Fruit fly (Drosophila melanogaster) whole organism, adult: ENCODE data around the gene Vm26Ac.

Experiments used
- CG11617 ChIP-seq: fragments of 200-800 bp; sonication (Bioruptor generic); optimal IDR thresholded peaks from 2 replicates; lab custom pipeline; 2017; ENCODE audit warnings: mild to moderate bottlenecking, missing biosample characterization, missing genetic modification reagents, missing genetic modification characterization
- CG12768 ChIP-seq: fragments of 200-800 bp; sonication (Bioruptor generic); optimal IDR thresholded peaks from 2 replicates; lab custom pipeline; 2017; ENCODE audit warnings: missing biosample characterization, missing genetic modification characterization, mild to moderate bottlenecking, moderate library complexity, missing genetic modification reagents
- CG14711 ChIP-seq: fragments of 200-800 bp; sonication (Bioruptor generic); optimal IDR thresholded peaks from 2 replicates; lab custom pipeline; 2018; ENCODE audit warnings: missing biosample characterization, mild to moderate bottlenecking, missing genetic modification characterization, moderate library complexity
- CG1620 ChIP-seq: fragments of 200-800 bp; sonication (Bioruptor generic); optimal IDR thresholded peaks from 2 replicates; lab custom pipeline; 2016; ENCODE audit warnings: missing biosample characterization, missing genetic modification characterization
- CG33017 ChIP-seq: fragments of 200-800 bp; sonication (Bioruptor generic); optimal IDR thresholded peaks from 2 replicates; lab custom pipeline; 2018; ENCODE audit warnings: missing biosample characterization, mild to moderate bottlenecking, missing genetic modification characterization, moderate library complexity
- CG5204 ChIP-seq: fragments of 200-800 bp; sonication (Bioruptor generic); optimal IDR thresholded peaks from 2 replicates; lab custom pipeline; 2016; ENCODE audit warnings: missing biosample characterization, missing genetic modification characterization
- CG7045 ChIP-seq: fragments of 200-800 bp; sonication (Bioruptor generic); optimal IDR thresholded peaks from 2 replicates; lab custom pipeline; 2017; ENCODE audit warnings: missing biosample characterization, mild to moderate bottlenecking, missing genetic modification characterization
- CG7101 ChIP-seq: fragments of 200-800 bp; sonication (Bioruptor generic); optimal IDR thresholded peaks from 2 replicates; lab custom pipeline; 2018; ENCODE audit warnings: missing biosample characterization, mild to moderate bottlenecking, missing genetic modification characterization, moderate library complexity
- Clk ChIP-seq: fragments of 200-800 bp; sonication (Bioruptor generic); optimal IDR thresholded peaks from 2 replicates; lab custom pipeline; 2017; ENCODE audit warnings: missing biosample characterization, missing genetic modification characterization
- Crg-1 ChIP-seq: fragments of 200-800 bp; sonication (Bioruptor generic); optimal IDR thresholded peaks from 2 replicates; lab custom pipeline; 2016; ENCODE audit warnings: missing biosample characterization, missing genetic modification characterization
- Hr96 ChIP-seq: fragments of 200-800 bp; sonication (Bioruptor generic); optimal IDR thresholded peaks from 2 replicates; lab custom pipeline; 2016; ENCODE audit warnings: missing biosample characterization, missing genetic modification characterization
- Mnt ChIP-seq: fragments of 200-800 bp; sonication (Bioruptor generic); optimal IDR thresholded peaks from 2 replicates; lab custom pipeline; 2016; ENCODE audit warnings: missing biosample characterization, mild to moderate bottlenecking, missing genetic modification characterization
- bab1 ChIP-seq: fragments of 200-800 bp; sonication (Bioruptor generic); optimal IDR thresholded peaks from 3 replicates; lab custom pipeline; 2019; ENCODE audit warnings: missing biosample characterization, mild to moderate bottlenecking, missing genetic modification characterization, moderate library complexity
- cic ChIP-seq: fragments of 200-800 bp; sonication (Bioruptor generic); optimal IDR thresholded peaks from 2 replicates; lab custom pipeline; 2017; ENCODE audit warnings: missing biosample characterization, mild to moderate bottlenecking, missing genetic modification characterization, moderate library complexity
- cnc ChIP-seq, 2 experiments: fragments of >200 bp; optimal IDR thresholded peaks; 2 replicates each; lab custom pipeline; 2017
- kay ChIP-seq: fragments of 200-800 bp; sonication (Bioruptor generic); peaks from one replicate; lab custom pipeline; 2016; ENCODE audit warnings: missing biosample characterization, missing genetic modification characterization, borderline replicate concordance
- ovo ChIP-seq: fragments of 200-800 bp; sonication (Bioruptor generic); optimal IDR thresholded peaks from 2 replicates; lab custom pipeline; 2016; ENCODE audit warnings: missing biosample characterization, missing genetic modification characterization
- pad ChIP-seq: fragments of 200-800 bp; sonication (Bioruptor generic); optimal IDR thresholded peaks from 3 replicates; lab custom pipeline; 2017; ENCODE audit warnings: missing biosample characterization, missing genetic modification characterization, mild to moderate bottlenecking, moderate library complexity, missing genetic modification reagents
- tj ChIP-seq: fragments of 200-800 bp; sonication (Bioruptor generic); optimal IDR thresholded peaks from 3 replicates; lab custom pipeline; 2017; ENCODE audit warnings: missing biosample characterization, mild to moderate bottlenecking, missing genetic modification characterization, moderate library complexity
- toe ChIP-seq: fragments of 200-800 bp; sonication (Bioruptor generic); optimal IDR thresholded peaks from 2 replicates; lab custom pipeline; 2016; ENCODE audit warnings: missing biosample characterization, missing genetic modification characterization

Gene Vm26Ac

DNA sequence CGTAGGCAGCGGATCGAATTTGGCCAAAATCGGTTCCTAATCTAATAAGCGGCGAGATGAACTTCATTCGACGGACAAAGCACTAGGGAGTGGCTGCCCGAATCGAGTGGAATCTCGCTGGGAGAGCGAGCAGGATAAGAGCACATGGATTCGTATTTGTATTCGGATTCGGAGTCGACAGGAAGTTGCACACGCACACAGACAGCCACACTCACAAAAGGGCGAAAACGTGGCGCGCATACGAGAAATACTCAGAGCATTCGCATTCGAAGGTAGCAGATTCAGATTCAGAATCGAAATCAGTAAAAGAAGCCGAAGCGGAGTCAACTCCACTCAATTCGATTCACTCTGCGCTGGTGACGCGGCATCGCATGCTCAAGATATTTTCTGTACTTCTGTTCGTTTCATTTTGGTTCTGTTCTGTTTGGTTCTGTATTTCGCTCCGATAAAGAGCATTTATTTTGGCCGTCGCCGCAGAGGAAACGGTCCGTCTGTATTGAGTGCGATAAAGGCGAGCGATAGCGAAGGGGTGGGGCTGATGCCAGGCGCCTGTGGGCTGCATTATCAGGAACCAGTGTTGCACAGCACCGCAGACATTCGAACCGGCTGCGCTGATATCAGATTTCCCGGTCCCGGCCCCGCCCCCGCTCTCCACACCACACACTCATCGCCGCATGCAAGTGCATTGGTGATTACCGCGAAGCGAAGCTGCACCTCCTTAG is 20.1 kb upstream of the Vm26Ac start:
- TF ChIP-seq CG14711: no peak
- TF ChIP-seq Crg-1 (GFP tag; lab: Kevin White, UChicago): peak; percentile 34
- no peak for TF ChIP-seq CG1620
- peak; percentile 58 for TF ChIP-seq Mnt (GFP tag; lab: Kevin White, UChicago)
- TF ChIP-seq pad: peak; percentile 30
- TF ChIP-seq CG7045 (GFP tag; lab: Kevin White, UChicago): no peak
- no peak for TF ChIP-seq ovo (GFP tag; lab: Kevin White, UChicago)
- TF ChIP-seq cnc (optimal IDR thresholded peaks at IDR 0.05; lab: Kevin White, UChicago): no peak
- no peak for TF ChIP-seq Hr96 (GFP tag; lab: Kevin White, UChicago)
- TF ChIP-seq CG12768 (GFP tag; lab: Kevin White, UChicago): peak; percentile 70
- TF ChIP-seq cic (GFP tag; lab: Kevin White, UChicago): peak; percentile 40
- no peak for TF ChIP-seq CG5204 (GFP tag; lab: Kevin White, UChicago)

DNA sequence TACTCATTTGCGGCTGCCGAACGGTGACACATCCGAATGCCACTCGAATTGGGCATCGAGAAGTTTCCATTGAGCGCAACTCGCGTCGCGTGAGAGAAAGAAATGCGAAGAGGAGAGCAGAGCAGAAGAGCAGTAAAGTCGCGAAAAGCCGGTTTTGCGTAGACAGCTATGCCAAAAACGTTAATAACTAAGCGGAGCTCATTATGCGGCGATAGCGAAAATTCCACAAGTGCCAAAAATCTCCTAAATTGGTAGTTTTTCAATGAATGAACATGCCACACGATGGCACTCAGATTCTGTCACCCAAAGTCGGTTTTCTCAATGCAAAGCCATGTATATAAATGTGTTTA is 19.3 kb upstream of the Vm26Ac start:
- TF ChIP-seq CG5204 (GFP tag; lab: Kevin White, UChicago) (no peak), kay (peak; percentile 91)

DNA sequence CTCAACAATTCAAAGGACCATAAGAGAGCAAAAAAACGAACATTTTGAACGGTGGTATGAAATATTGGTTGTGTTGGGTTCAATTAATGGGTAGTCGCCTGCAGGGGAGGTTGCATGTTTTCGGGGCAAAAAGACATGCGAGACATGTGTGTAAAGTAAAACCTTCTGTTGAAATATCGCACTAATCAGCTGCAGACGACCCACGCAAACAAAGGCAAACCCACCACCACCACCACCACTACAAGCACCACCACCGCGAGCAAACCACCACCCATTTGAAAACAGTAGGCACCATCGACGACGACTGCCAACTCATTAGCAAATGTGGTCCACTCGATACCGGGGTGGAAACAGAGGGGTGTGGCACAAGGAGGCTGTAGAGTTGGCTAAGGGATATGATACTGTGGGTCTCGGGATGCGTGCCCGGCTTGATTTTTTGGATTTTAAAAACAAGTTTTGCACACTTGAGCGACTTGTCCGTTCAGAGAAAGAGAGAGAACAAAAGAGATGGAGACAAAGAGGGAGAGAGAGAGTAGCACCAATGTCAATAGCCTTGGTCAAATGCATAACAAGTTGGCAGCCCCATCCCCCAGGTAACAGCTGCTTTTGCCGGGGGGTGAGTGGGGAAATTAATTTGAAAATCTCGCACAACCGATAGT is 18.8 kb upstream of the Vm26Ac start:
- TF ChIP-seq pad: peak; percentile 47
- peak; percentile 48 for TF ChIP-seq cic (GFP tag; lab: Kevin White, UChicago)
- peak; percentile 8 for TF ChIP-seq Crg-1 (GFP tag; lab: Kevin White, UChicago)
- peak; percentile 4 for TF ChIP-seq CG1620
- TF ChIP-seq cnc (optimal IDR thresholded peaks at IDR 0.05; lab: Kevin White, UChicago): no peak
- TF ChIP-seq ovo (GFP tag; lab: Kevin White, UChicago): no peak

DNA sequence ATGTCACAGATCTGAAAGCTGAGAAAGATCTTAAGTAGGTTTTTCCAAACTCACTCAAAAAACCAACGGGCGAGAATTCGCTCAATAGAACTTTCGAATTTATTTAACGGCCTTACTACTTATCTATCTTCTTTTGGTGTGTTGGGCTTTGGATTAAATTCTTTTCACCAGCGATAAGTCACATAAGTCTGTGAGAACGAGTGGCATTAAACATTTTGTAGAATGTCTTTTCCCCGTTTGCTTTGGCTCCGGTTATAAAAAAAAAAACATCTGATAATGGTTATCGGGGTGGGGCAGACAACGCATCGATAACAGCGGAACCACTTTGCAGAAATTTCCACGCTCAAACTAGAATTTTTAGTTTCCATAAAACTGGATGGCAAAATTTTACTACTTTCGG is 17.2 kb upstream of the Vm26Ac start:
- TF ChIP-seq CG7101 (tag; lab: Kevin White, UChicago) (no peak), bab1 (GFP tag; lab: Kevin White, UChicago) (no peak), CG7045 (GFP tag; lab: Kevin White, UChicago) (no peak), pad (no peak), toe (no peak), kay (no peak), CG33017 (tag; lab: Kevin White, UChicago) (no peak), Hr96 (GFP tag; lab: Kevin White, UChicago) (no peak), Mnt (GFP tag; lab: Kevin White, UChicago) (no peak), cnc (optimal IDR thresholded peaks at IDR 0.05; lab: Kevin White, UChicago) (no peak)

DNA sequence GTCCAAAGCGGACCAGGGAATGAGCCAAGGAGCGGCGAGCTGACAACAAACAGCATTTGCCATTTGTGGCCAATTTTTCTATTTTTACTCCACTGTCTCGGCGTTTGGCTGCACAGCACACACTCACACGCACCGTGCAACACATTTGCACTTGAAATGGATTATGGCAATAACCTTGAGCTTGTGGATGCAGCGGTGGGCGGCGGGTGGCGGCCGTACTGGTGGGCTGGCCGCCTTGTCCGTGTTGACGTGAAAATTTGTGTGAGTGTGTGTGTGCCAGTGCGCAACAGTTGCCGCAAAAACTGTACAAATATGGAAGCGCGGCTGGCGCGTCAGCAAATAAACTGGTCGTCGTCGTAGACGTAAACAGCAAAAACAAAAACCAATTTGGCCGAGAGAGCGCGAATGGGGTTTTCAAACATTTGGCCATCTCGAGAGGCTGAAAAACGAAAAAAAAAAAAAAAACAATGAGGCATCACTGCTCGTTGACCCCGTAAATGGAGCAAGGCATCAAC is 16.7 kb upstream of the Vm26Ac start:
- TF ChIP-seq tj (peak; percentile 26), CG11617 (no peak)

dm6 chr2L:5974122-5974521 is 15.7 kb upstream of the Vm26Ac start:
- TF ChIP-seq CG33017 (tag; lab: Kevin White, UChicago) (peak; percentile 17), bab1 (GFP tag; lab: Kevin White, UChicago) (no peak), CG11617 (peak; percentile 47), Clk (GFP tag; lab: Kevin White, UChicago) (peak; percentile 59), CG7101 (tag; lab: Kevin White, UChicago) (peak; percentile 70), CG5204 (GFP tag; lab: Kevin White, UChicago) (no peak), toe (peak; percentile 12), Hr96 (GFP tag; lab: Kevin White, UChicago) (no peak), Crg-1 (GFP tag; lab: Kevin White, UChicago) (peak; percentile 85), CG1620 (peak; percentile 41), cnc (optimal IDR thresholded peaks at IDR 0.05; lab: Kevin White, UChicago) (no peak), Mnt (GFP tag; lab: Kevin White, UChicago) (peak; percentile 46), pad (peak; percentile 50), CG12768 (GFP tag; lab: Kevin White, UChicago) (peak; percentile 76), cic (GFP tag; lab: Kevin White, UChicago) (peak; percentile 46), CG7045 (GFP tag; lab: Kevin White, UChicago) (peak; percentile 73), CG14711 (peak; percentile 52), kay (peak; percentile 89), tj (peak; percentile 4), ovo (GFP tag; lab: Kevin White, UChicago) (peak; percentile 79)

DNA sequence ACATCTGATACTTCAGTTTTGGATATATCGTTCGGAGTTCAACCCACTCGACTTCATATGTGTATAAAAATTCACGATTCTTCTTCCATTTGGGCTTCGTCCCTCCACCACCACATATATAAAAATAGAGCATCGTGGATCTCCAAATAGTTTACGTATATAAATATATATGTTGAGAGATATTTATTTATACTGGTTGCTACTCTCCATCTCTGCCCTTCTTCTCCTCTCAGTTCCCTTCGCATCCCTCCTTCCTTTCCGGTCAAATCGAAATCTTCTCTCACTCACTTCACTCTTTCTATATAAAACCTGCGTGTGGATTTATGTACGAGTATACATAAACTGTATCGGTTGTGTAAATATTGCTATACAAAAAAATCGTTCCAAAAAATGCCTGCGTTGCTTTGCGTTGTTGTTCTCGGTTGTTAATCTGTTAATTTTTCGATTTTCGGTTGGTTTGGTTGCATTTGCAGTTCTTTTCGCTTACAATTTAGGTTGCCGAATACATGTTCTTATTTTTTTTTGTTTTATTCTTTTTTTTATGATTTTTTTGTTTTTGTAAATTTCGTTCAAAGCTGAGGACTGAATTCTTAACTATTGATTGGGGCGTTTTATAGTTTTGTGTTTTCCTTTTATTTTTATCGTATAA is 14.3 kb upstream of the Vm26Ac start:
- no peak for TF ChIP-seq CG14711
- peak; percentile 88 for TF ChIP-seq tj
- TF ChIP-seq CG7045 (GFP tag; lab: Kevin White, UChicago): no peak
- no peak for TF ChIP-seq Mnt (GFP tag; lab: Kevin White, UChicago)
- no peak for TF ChIP-seq CG5204 (GFP tag; lab: Kevin White, UChicago)
- no peak for TF ChIP-seq cnc (optimal IDR thresholded peaks at IDR 0.05; lab: Kevin White, UChicago)
- no peak for TF ChIP-seq CG12768 (GFP tag; lab: Kevin White, UChicago)
- peak; percentile 57 for TF ChIP-seq kay
- TF ChIP-seq ovo (GFP tag; lab: Kevin White, UChicago): no peak
- TF ChIP-seq toe: no peak
- TF ChIP-seq CG1620: no peak
- no peak for TF ChIP-seq CG11617
- TF ChIP-seq pad: no peak
- no peak for TF ChIP-seq cic (GFP tag; lab: Kevin White, UChicago)
- no peak for TF ChIP-seq Crg-1 (GFP tag; lab: Kevin White, UChicago)
